Worm (Caenorhabditis elegans) whole organism, young adult: Measurements from ENCODE around the gene F14H3.5.

Source experiments
- B0019.2 ChIP-seq: fragments of 200-800 bp; sonication (Bioruptor generic); conservative IDR thresholded peaks from 2 replicates; pipeline ENCODE4 v1.3.6; 2022; ENCODE audit warnings: missing genetic modification reagents, missing genetic modification characterization, missing compliant biosample characterization
- B0336.3 ChIP-seq: fragments of 200-800 bp; sonication (Bioruptor generic); IDR thresholded peaks from 2 replicates; pipeline ENCODE4 v1.3.6; 2022; ENCODE audit warnings: missing genetic modification characterization, missing compliant biosample characterization
- D2030.7 ChIP-seq: fragments of 200-800 bp; sonication (Bioruptor generic); IDR thresholded peaks from 2 replicates; pipeline ENCODE4 v1.3.6; 2022; ENCODE audit warnings: missing genetic modification reagents, missing genetic modification characterization, missing compliant biosample characterization
- F10E7.11 ChIP-seq: sonication (generic microtip); optimal IDR thresholded peaks from 2 replicates; lab custom pipeline; 2017; ENCODE audit warnings: mild to moderate bottlenecking, missing genetic modification characterization, moderate library complexity, missing compliant biosample characterization
- F33H1.4 ChIP-seq: fragments of 200-800 bp; sonication (Bioruptor generic); IDR thresholded peaks from 2 replicates; pipeline ENCODE4 v1.3.6; 2022; ENCODE audit warnings: missing genetic modification reagents, missing genetic modification characterization, missing compliant biosample characterization
- K11D2.4 ChIP-seq: fragments of 200-800 bp; sonication (Bioruptor generic); IDR thresholded peaks from 2 replicates; pipeline ENCODE4 v1.3.6; 2022; ENCODE audit warnings: missing genetic modification reagents, missing genetic modification characterization, missing compliant biosample characterization
- ama-1 ChIP-seq, 3 experiments: fragments of 150-350 bp in 1 of 3; sonication (generic microtip) in 2 of 3; optimal IDR thresholded peaks; 2 replicates each; lab custom pipeline; 2014 to 2018; ENCODE audit warnings: missing biosample characterization in 2 of 3, missing genetic modification characterization in 2 of 3, missing genetic modification reagents in 2 of 3
- attf-5 ChIP-seq: fragments of 200-800 bp; sonication (Bioruptor generic); optimal IDR thresholded peaks from 2 replicates; lab custom pipeline; 2018; ENCODE audit warnings: mild to moderate bottlenecking, missing genetic modification characterization, missing compliant biosample characterization
- cebp-2 ChIP-seq: fragments of 200-800 bp; sonication (Bioruptor generic); IDR thresholded peaks from 2 replicates; pipeline ENCODE4 v1.3.6; 2022; ENCODE audit warnings: missing genetic modification characterization, missing compliant biosample characterization
- hsf-1 ChIP-seq: fragments of 200-800 bp; sonication (Bioruptor generic); IDR thresholded peaks from 2 replicates; pipeline ENCODE4 v1.3.6; 2022; ENCODE audit warnings: missing genetic modification reagents, missing genetic modification characterization, missing compliant biosample characterization
- rcor-1 ChIP-seq: fragments of 200-800 bp; sonication (Bioruptor generic); IDR thresholded peaks from 2 replicates; pipeline ENCODE4 v1.3.6; 2022; ENCODE audit warnings: missing genetic modification reagents, missing genetic modification characterization, missing compliant biosample characterization
- snpc-4 ChIP-seq, 5 experiments: fragments of 150-350 bp in 1 of 5; sonication (generic microtip) in 4 of 5; optimal IDR thresholded peaks; 2 replicates each; lab custom pipeline; 2014 to 2018; ENCODE audit warnings: missing genetic modification characterization in 5 of 5, missing biosample characterization in 3 of 5, antibody characterized with exemption in 2 of 5, mild to moderate bottlenecking in 2 of 5, missing compliant biosample characterization in 2 of 5, missing genotype in 2 of 5, moderate library complexity in 2 of 5, missing genetic modification reagents in 1 of 5
- tbp1 ChIP-seq: fragments of 200-800 bp; sonication (Bioruptor generic); optimal IDR thresholded peaks from 2 replicates; lab custom pipeline; 2018; ENCODE audit warnings: mild to moderate bottlenecking, missing genetic modification characterization, missing compliant biosample characterization
- unc-62 ChIP-seq: fragments of 150-350 bp; optimal IDR thresholded peaks from 2 replicates; lab custom pipeline; 2014; ENCODE audit warnings: missing biosample characterization, missing genetic modification reagents, missing genetic modification characterization

DNA sequence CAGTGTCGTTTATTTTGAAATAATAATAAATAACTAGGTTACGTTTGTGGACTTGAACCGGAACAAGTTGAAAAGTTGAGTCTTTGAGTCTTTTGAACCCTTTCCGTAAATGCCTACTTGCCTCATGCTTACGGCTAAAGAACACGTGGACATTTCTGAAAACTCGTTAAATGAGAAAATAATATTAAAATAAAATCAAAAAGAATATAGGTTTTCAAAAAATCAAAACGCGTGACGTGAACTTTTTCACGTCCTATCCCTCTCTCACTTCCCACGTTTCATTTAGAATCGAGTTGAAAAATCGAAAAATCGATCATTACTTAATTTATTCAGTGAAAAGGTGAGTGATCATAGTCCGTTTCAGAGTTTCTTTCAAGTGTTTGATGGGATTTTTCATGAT lies 7.7 kb downstream of the F14H3.5 start, which contains the start of gene best-12:
- TF ChIP-seq K11D2.4 (GFP tag; lab: Robert Waterston, UW) (no peak), F33H1.4 (GFP tag; lab: Robert Waterston, UW) (no peak), unc-62 (GFP tag; lab: Kevin White, UChicago) (no peak), F10E7.11 (no peak), B0019.2 (GFP tag; lab: Robert Waterston, UW) (no peak), attf-5 (GFP tag; lab: Kevin White, UChicago) (no peak), hsf-1 (GFP tag; lab: Robert Waterston, UW) (no peak), cebp-2 (GFP tag; lab: Robert Waterston, UW) (no peak), tbp1 (GFP tag; lab: Kevin White, UChicago) (no peak), B0336.3 (GFP tag; lab: Robert Waterston, UW) (no peak), snpc-4 (GFP tag; optimal IDR thresholded peaks at IDR 0.05; lab: Kevin White, UChicago) (no peak), snpc-4 (tag; optimal IDR thresholded peaks at IDR 0.05; lab: Kevin White, UChicago) (no peak), D2030.7 (GFP tag; lab: Robert Waterston, UW) (no peak), rcor-1 (GFP tag; lab: Robert Waterston, UW) (no peak), ama-1 (optimal IDR thresholded peaks at IDR 0.05; lab: Kevin White, UChicago) (no peak), ama-1 (GFP tag; optimal IDR thresholded peaks at IDR 0.05; lab: Kevin White, UChicago) (no peak)
